Worm (Caenorhabditis elegans) whole organism, mixed stage, embryonic: ENCODE results near the gene soc-1.

ENCODE experiments used
- M03D4.4 ChIP-seq: sonication (generic microtip); optimal IDR thresholded peaks from 2 replicates; lab custom pipeline; 2017; ENCODE audit warnings: mild to moderate bottlenecking, missing genetic modification characterization, missing compliant biosample characterization
- mep-1 ChIP-seq: fragments of 150-350 bp; optimal IDR thresholded peaks from 2 replicates; lab custom pipeline; 2017; ENCODE audit warnings: missing biosample characterization, missing genetic modification reagents, missing genetic modification characterization, inconsistent platforms
- nhr-2 ChIP-seq: fragments of 150-350 bp; optimal IDR thresholded peaks from 2 replicates; lab custom pipeline; 2014; ENCODE audit warnings: missing biosample characterization, missing genetic modification characterization
- tbx-8 ChIP-seq: fragments of 200-800 bp; sonication (Bioruptor generic); optimal IDR thresholded peaks from 2 replicates; lab custom pipeline; 2018; ENCODE audit warnings: mild to moderate bottlenecking, missing genetic modification characterization, moderate library complexity, missing compliant biosample characterization

- no peak for TF ChIP-seq nhr-2 (tag; lab: Kevin White, UChicago)
- no peak for TF ChIP-seq tbx-8 (GFP tag; lab: Kevin White, UChicago)
- no peak for TF ChIP-seq mep-1 (tag; lab: Kevin White, UChicago)
- TF ChIP-seq M03D4.4 = no peak
Measured at ce11 chrV:4606828-4607227, 35.9 kb upstream of the soc-1 start, which contains the start of gene txt-6.
